Fruit fly (Drosophila melanogaster) Kc167 (cell line): ENCODE data around the gene QIL1.

Experiments used
- h ChIP-seq: fragments of >200 bp; optimal IDR thresholded peaks from 3 replicates; lab custom pipeline; 2018; ENCODE audit warnings: missing external identifiers
- psq ChIP-seq: fragments of >200 bp; optimal IDR thresholded peaks from 2 replicates; lab custom pipeline; 2017; ENCODE audit warnings: missing external identifiers

DNA sequence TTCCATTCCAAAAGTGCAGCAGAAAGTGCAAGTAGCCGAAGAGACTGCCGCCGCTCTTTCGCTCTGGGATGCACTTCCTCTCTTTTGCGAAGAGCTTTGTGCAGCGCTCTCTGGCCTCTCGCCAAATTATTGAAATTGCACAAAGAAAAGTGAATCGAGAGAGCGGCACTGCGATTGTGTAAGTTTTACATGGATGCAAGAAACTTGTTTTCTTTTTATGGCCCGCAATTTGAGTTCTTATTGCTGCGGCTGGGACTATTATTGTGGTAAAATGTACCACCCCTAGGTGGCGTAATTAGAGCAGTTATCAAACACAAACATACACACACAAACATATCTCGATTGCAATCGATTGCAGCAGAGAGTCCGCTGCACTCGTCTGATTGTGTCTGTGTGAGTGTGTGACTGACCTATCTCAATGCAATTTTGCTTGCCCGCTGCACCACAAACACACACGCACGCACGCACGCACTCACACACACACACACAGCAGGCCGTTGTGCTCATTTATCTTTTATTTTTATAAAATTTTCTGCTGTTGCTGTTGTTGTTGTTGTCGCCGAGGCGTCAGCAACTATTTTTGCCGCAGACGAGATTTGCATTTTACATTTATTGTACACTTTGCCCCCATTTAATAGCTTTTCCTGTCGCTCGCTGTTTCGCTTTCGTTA, 34.7 kb downstream of the QIL1 start:
- TF ChIP-seq h (lab: Kevin White, UChicago) (no peak), psq (lab: Kevin White, UChicago) (no peak)
